Worm (Caenorhabditis elegans) whole organism, late embryonic: ENCODE measurements around the gene crls-1.

Experiments
- ceh-24 ChIP-seq: sonication (generic microtip); optimal IDR thresholded peaks from 2 replicates; lab custom pipeline; 2016; ENCODE audit warnings: mild to moderate bottlenecking, missing genetic modification characterization, missing compliant biosample characterization
- ttx-3 ChIP-seq: sonication (generic microtip); optimal IDR thresholded peaks from 2 replicates; lab custom pipeline; 2016; ENCODE audit warnings: missing genetic modification reagents, missing genetic modification characterization, missing compliant biosample characterization

DNA sequence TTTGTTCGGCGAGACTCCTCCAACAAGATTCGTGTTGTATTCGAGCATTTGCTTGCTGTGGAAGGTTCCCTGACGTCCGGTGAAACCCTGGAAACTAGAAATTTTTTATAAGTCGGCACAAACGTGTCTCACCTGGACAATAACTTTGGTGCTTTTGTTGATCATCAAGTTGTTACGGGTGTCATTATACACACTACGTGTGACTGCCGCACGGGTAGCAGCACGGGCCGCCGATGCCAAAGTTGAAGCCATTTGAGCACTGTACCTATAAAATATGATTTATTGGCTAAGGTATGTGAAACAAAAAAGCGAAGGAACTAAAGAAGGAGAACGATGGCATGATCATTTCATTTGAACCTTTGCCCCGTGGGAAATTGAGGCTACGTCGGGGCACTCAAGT lies 8.6 kb downstream of the crls-1 start, which contains the start of gene sucl-2:
- TF ChIP-seq ttx-3 (tag; lab: Kevin White, UChicago) (no peak), ceh-24 (tag; lab: Kevin White, UChicago) (no peak)
